Worm (Caenorhabditis elegans): Measurements from ENCODE around the gene F46G11.6.

F46G11.6 gene

ce11 chrX:5764739-5765138 lies 21.6 kb upstream of the F46G11.6 start:
- TF ChIP-seq K12H6.12 (tag; optimal IDR thresholded peaks at IDR 0.05) (peak; percentile 4), hmg-1.2 (GFP tag; IDR thresholded peaks at IDR 0.05) (peak; percentile 50; the same call in 1 of the 2 replicates), tbx-9 (tag; optimal IDR thresholded peaks at IDR 0.05; ENCODE audit: borderline replicate concordance) (no peak)

DNA sequence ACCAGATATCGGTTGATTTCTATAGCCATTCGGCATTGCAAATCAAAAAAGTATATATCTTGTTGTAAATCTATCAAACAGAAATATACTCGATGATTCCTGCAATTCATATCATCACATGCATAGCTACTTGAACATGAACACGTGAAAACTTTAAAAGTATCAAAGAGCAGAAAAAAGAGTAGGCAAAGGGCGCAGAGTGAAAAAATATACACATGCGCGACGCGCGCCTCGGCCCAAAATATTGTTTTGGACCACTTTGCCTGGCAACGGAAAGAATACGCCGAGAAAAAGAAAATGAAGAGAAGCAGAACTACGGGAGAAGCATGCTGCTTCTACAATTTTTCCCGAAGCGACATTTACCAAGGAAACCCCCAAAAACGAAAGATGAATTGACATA lies 15.6 kb upstream of the F46G11.6 start, which contains the start of gene C54H2.4:
Gene C54H2.4, minus strand, starts transcription at position 101 of the 400 bp plus-strand sequence.
- TF ChIP-seq snpc-1.1 (tag; optimal IDR thresholded peaks at IDR 0.05; ENCODE audit: insufficient read depth) (no peak), lin-26 (GFP tag; IDR thresholded peaks at IDR 0.05) (no peak), bed-1 (GFP tag; IDR thresholded peaks at IDR 0.05) (no peak), ets-4 (GFP tag; optimal IDR thresholded peaks at IDR 0.05) (no peak), ztf-18 (tag; optimal IDR thresholded peaks at IDR 0.05) (no peak), Y95B8A.8 (GFP tag; IDR thresholded peaks at IDR 0.05) (no peak), ekl-4 (GFP tag; IDR thresholded peaks at IDR 0.05) (no peak), dpff-1 (tag; optimal IDR thresholded peaks at IDR 0.05) (no peak), F39B2.1 (GFP tag; IDR thresholded peaks at IDR 0.05) (no peak), nhr-120 (GFP tag; IDR thresholded peaks at IDR 0.05) (no peak), nfyb-1 (GFP tag; IDR thresholded peaks at IDR 0.05) (no peak), bed-2 (GFP tag; IDR thresholded peaks at IDR 0.05) (no peak), athp-1 (tag; optimal IDR thresholded peaks at IDR 0.05) (no peak), mel-28 (tag; optimal IDR thresholded peaks at IDR 0.05; ENCODE audit: borderline replicate concordance) (no peak)

ce11 chrX:5772538-5773154 lies 13.6 kb upstream of the F46G11.6 start:
- TF ChIP-seq ztf-26 (tag; optimal IDR thresholded peaks at IDR 0.05) (no peak), aptf-2 (GFP tag; conservative IDR thresholded peaks at IDR 0.05) (no peak), lsy-27 (tag; optimal IDR thresholded peaks at IDR 0.05; ENCODE audit: borderline replicate concordance, insufficient read depth) (no peak), ceh-91 (GFP tag; IDR thresholded peaks at IDR 0.05) (no peak), lin-35 (GFP tag; optimal IDR thresholded peaks at IDR 0.05) (no peak)

ce11 chrX:5773471-5773870 lies 12.8 kb upstream of the F46G11.6 start, which contains the start of gene sym-3:
Gene sym-3, plus strand, starts transcription at chrX:5773771.
- TF ChIP-seq F23B12.7 (tag; optimal IDR thresholded peaks at IDR 0.05; ENCODE audit: insufficient read depth) (no peak), nhr-120 (GFP tag; IDR thresholded peaks at IDR 0.05) (no peak), F37B4.10 (GFP tag; IDR thresholded peaks at IDR 0.05) (no peak), sdz-38 (tag; optimal IDR thresholded peaks at IDR 0.05) (no peak), ccch-3 (GFP tag; optimal IDR thresholded peaks at IDR 0.05) (no peak), hlh-12 (tag; optimal IDR thresholded peaks at IDR 0.05) (no peak), rcor-1 (GFP tag; IDR thresholded peaks at IDR 0.05) (no peak), F52B5.7 (tag; optimal IDR thresholded peaks at IDR 0.05) (no peak), F57A8.1 (GFP tag; optimal IDR thresholded peaks at IDR 0.05) (no peak), bed-2 (GFP tag; IDR thresholded peaks at IDR 0.05) (no peak), B0019.2 (GFP tag; conservative IDR thresholded peaks at IDR 0.05) (no peak)

ce11 chrX:5775804-5776252 lies 10.5 kb upstream of the F46G11.6 start:
- TF ChIP-seq zfh-2 (GFP tag; conservative IDR thresholded peaks at IDR 0.05) (peak; percentile 79), dpff-1 (tag; optimal IDR thresholded peaks at IDR 0.05) (no peak), lin-35 (GFP tag; optimal IDR thresholded peaks at IDR 0.05) (peak in 1 of 3 experiments; percentile 50), bed-1 (GFP tag; IDR thresholded peaks at IDR 0.05) (no peak), K12H6.12 (tag; optimal IDR thresholded peaks at IDR 0.05) (peak; percentile 41), attf-5 (GFP tag; optimal IDR thresholded peaks at IDR 0.05) (peak; percentile 53), somi-1 (GFP tag; optimal IDR thresholded peaks at IDR 0.05) (no peak), egl-18 (GFP tag; IDR thresholded peaks at IDR 0.05) (0 out of 2 replicates have a peak, but pooled peaks have one; percentile 59), F23B12.7 (tag; optimal IDR thresholded peaks at IDR 0.05; ENCODE audit: insufficient read depth) (no peak), rcor-1 (GFP tag; IDR thresholded peaks at IDR 0.05) (no peak), ceh-91 (GFP tag; IDR thresholded peaks at IDR 0.05) (no peak), madf-10 (tag; optimal IDR thresholded peaks at IDR 0.05) (no peak), unc-130 (GFP tag; optimal IDR thresholded peaks at IDR 0.05) (no peak), let-607 (tag; optimal IDR thresholded peaks at IDR 0.05) (peak; percentile 49 to 67), bed-2 (GFP tag; IDR thresholded peaks at IDR 0.05) (no peak), ceh-27 (GFP tag; optimal IDR thresholded peaks at IDR 0.05) (peak; percentile 22), dox-1 (GFP tag; IDR thresholded peaks at IDR 0.05) (peak; percentile 74; the same call in 1 of the 2 replicates)
